Worm (Caenorhabditis elegans) whole organism, L3 larva: ENCODE results near the gene K10C9.4.

Source experiments
- R02D3.7 ChIP-seq: fragments of 150-350 bp; optimal IDR thresholded peaks from 2 replicates; lab custom pipeline; 2014; ENCODE audit warnings: missing biosample characterization, missing genetic modification characterization
- ZK546.5 ChIP-seq: sonication (generic microtip); optimal IDR thresholded peaks from 2 replicates; lab custom pipeline; 2017; ENCODE audit warnings: missing biosample characterization, missing genetic modification characterization
- aly-2 ChIP-seq: fragments of 150-350 bp; optimal IDR thresholded peaks from 2 replicates; lab custom pipeline; 2014; ENCODE audit warnings: missing biosample characterization, missing genetic modification characterization
- ceh-16 ChIP-seq: sonication (generic microtip); optimal IDR thresholded peaks from 2 replicates; lab custom pipeline; 2017; ENCODE audit warnings: missing biosample characterization, missing genetic modification characterization
- ceh-82 ChIP-seq: fragments of 150-350 bp; optimal IDR thresholded peaks from 2 replicates; lab custom pipeline; 2014; ENCODE audit warnings: missing biosample characterization, missing genetic modification characterization
- ceh-9 ChIP-seq: sonication (generic microtip); optimal IDR thresholded peaks from 2 replicates; lab custom pipeline; 2018; ENCODE audit warnings: missing biosample characterization, missing genetic modification characterization
- egl-27 ChIP-seq: sonication (generic microtip); optimal IDR thresholded peaks from 4 replicates; lab custom pipeline; 2017; ENCODE audit warnings: missing biosample characterization, missing genetic modification reagents, missing genetic modification characterization
- elt-1 ChIP-seq: fragments of 150-350 bp; optimal IDR thresholded peaks from 2 replicates; lab custom pipeline; 2014; ENCODE audit warnings: missing biosample characterization, missing genetic modification characterization
- elt-2 ChIP-seq: sonication (generic microtip); optimal IDR thresholded peaks from 2 replicates; lab custom pipeline; 2016; ENCODE audit warnings: missing genetic modification reagents, mild to moderate bottlenecking, missing genetic modification characterization, missing compliant biosample characterization
- eor-1 ChIP-seq, 2 experiments: fragments of 150-350 bp; optimal IDR thresholded peaks; 2 replicates each; lab custom pipeline; 2014 to 2018; ENCODE audit warnings: missing biosample characterization in 2 of 2, missing genetic modification characterization in 2 of 2
- fkh-10 ChIP-seq: sonication (generic microtip); optimal IDR thresholded peaks from 2 replicates; lab custom pipeline; 2017; ENCODE audit warnings: missing biosample characterization, missing genetic modification reagents, missing genetic modification characterization
- hmg-11 ChIP-seq: sonication (generic microtip); optimal IDR thresholded peaks from 2 replicates; lab custom pipeline; 2016; ENCODE audit warnings: missing genetic modification characterization, missing compliant biosample characterization
- jun-1 ChIP-seq: fragments of 150-350 bp; optimal IDR thresholded peaks from 2 replicates; lab custom pipeline; 2014; ENCODE audit warnings: missing biosample characterization, missing genetic modification reagents, missing genetic modification characterization
- lin-15B ChIP-seq: fragments of 150-350 bp; optimal IDR thresholded peaks from 2 replicates; lab custom pipeline; 2014; ENCODE audit warnings: missing biosample characterization, missing genetic modification characterization
- lin-39 ChIP-seq: fragments of 150-350 bp; optimal IDR thresholded peaks from 2 replicates; lab custom pipeline; 2018; ENCODE audit warnings: missing biosample characterization, missing genetic modification reagents, missing genetic modification characterization
- lsy-12 ChIP-seq: sonication (generic microtip); optimal IDR thresholded peaks from 2 replicates; lab custom pipeline; 2016; ENCODE audit warnings: mild to moderate bottlenecking, missing genetic modification characterization, missing compliant biosample characterization
- mdl-1 ChIP-seq: fragments of 150-350 bp; optimal IDR thresholded peaks from 2 replicates; lab custom pipeline; 2014; ENCODE audit warnings: missing biosample characterization, missing genetic modification characterization
- mml-1 ChIP-seq: fragments of 150-350 bp; sonication (generic microtip); optimal IDR thresholded peaks from 3 replicates; lab custom pipeline; 2014; ENCODE audit warnings: missing biosample characterization, missing genetic modification characterization
- nfya-1 ChIP-seq: sonication (generic microtip); optimal IDR thresholded peaks from 2 replicates; lab custom pipeline; 2017; ENCODE audit warnings: missing genetic modification characterization, mild to moderate bottlenecking, missing compliant biosample characterization, antibody characterized with exemption, moderate library complexity; ENCODE audit not compliant: insufficient read depth
- nhr-11 ChIP-seq: fragments of 150-350 bp; optimal IDR thresholded peaks from 2 replicates; lab custom pipeline; 2014; ENCODE audit warnings: missing biosample characterization, missing genetic modification characterization
- nhr-12 ChIP-seq: fragments of 150-350 bp; optimal IDR thresholded peaks from 2 replicates; lab custom pipeline; 2014; ENCODE audit warnings: missing biosample characterization, missing genetic modification characterization
- nhr-23 ChIP-seq: fragments of 150-350 bp; optimal IDR thresholded peaks from 2 replicates; lab custom pipeline; 2014; ENCODE audit warnings: missing biosample characterization, missing genetic modification reagents, missing genetic modification characterization
- nhr-237 ChIP-seq: fragments of 150-350 bp; optimal IDR thresholded peaks from 2 replicates; lab custom pipeline; 2014; ENCODE audit warnings: missing biosample characterization, missing genetic modification characterization
- nhr-25 ChIP-seq: sonication (generic microtip); optimal IDR thresholded peaks from 2 replicates; lab custom pipeline; 2017; ENCODE audit warnings: missing biosample characterization, missing genetic modification characterization
- nhr-67 ChIP-seq: fragments of 150-350 bp; optimal IDR thresholded peaks from 2 replicates; lab custom pipeline; 2014; ENCODE audit warnings: missing biosample characterization, missing genetic modification characterization
- nhr-76 ChIP-seq: fragments of 150-350 bp; sonication (generic microtip); optimal IDR thresholded peaks from 5 replicates; lab custom pipeline; 2014; ENCODE audit warnings: missing biosample characterization, missing genetic modification characterization
- nhr-77 ChIP-seq: fragments of 150-350 bp; optimal IDR thresholded peaks from 2 replicates; lab custom pipeline; 2014; ENCODE audit warnings: missing biosample characterization, missing genetic modification characterization
- pha-4 ChIP-seq: fragments of 150-350 bp; optimal IDR thresholded peaks from 2 replicates; lab custom pipeline; 2014; ENCODE audit warnings: missing biosample characterization, missing genetic modification reagents, missing genetic modification characterization
- pqm-1 ChIP-seq: fragments of 150-350 bp; optimal IDR thresholded peaks from 2 replicates; lab custom pipeline; 2017; ENCODE audit warnings: missing biosample characterization, missing genetic modification characterization, inconsistent platforms
- sea-2 ChIP-seq: fragments of 150-350 bp; sonication (generic microtip); optimal IDR thresholded peaks from 4 replicates; lab custom pipeline; 2014; ENCODE audit warnings: missing biosample characterization, missing genetic modification reagents, missing genetic modification characterization
- skn-1 ChIP-seq: fragments of 150-350 bp; optimal IDR thresholded peaks from 2 replicates; lab custom pipeline; 2014; ENCODE audit warnings: missing biosample characterization, missing genetic modification characterization
- snpc-4 ChIP-seq: fragments of 150-350 bp; optimal IDR thresholded peaks from 2 replicates; lab custom pipeline; 2014; ENCODE audit warnings: missing biosample characterization, missing genetic modification characterization
- tbx-2 ChIP-seq: sonication (generic microtip); optimal IDR thresholded peaks from 2 replicates; lab custom pipeline; 2016; ENCODE audit warnings: mild to moderate bottlenecking, missing genetic modification characterization, missing compliant biosample characterization
- unc-39 ChIP-seq: sonication (generic microtip); optimal IDR thresholded peaks from 4 replicates; lab custom pipeline; 2017; ENCODE audit warnings: missing biosample characterization, missing genetic modification characterization
- unc-62 ChIP-seq: fragments of 150-350 bp; sonication (generic microtip); optimal IDR thresholded peaks from 4 replicates; lab custom pipeline; 2014; ENCODE audit warnings: missing biosample characterization, missing genetic modification reagents, missing genetic modification characterization
- zag-1 ChIP-seq: fragments of 150-350 bp; optimal IDR thresholded peaks from 2 replicates; lab custom pipeline; 2014; ENCODE audit warnings: missing biosample characterization, missing genetic modification characterization
- ztf-11 ChIP-seq: fragments of 150-350 bp; optimal IDR thresholded peaks from 2 replicates; lab custom pipeline; 2014; ENCODE audit warnings: missing biosample characterization, missing genetic modification characterization

Gene K10C9.4

ce11 chrV:1052559-1053064, at the start of gene K10C9.4:
Gene K10C9.4, minus strand, starts transcription at chrV:1053014.
- TF ChIP-seq nhr-77 (tag; lab: Kevin White, UChicago) (no peak), tbx-2 (tag; lab: Kevin White, UChicago) (no peak), nhr-23 (tag; lab: Kevin White, UChicago) (no peak), pqm-1 (tag; lab: Kevin White, UChicago) (no peak), nfya-1 (no peak), hmg-11 (tag; lab: Kevin White, UChicago) (no peak), mml-1 (tag; lab: Kevin White, UChicago) (no peak), ceh-9 (tag; lab: Kevin White, UChicago) (no peak), elt-1 (no peak), aly-2 (tag; lab: Kevin White, UChicago) (no peak), lin-39 (no peak), sea-2 (GFP tag; lab: Kevin White, UChicago) (no peak), ztf-11 (tag; lab: Kevin White, UChicago) (no peak), zag-1 (no peak), fkh-10 (GFP tag; lab: Kevin White, UChicago) (no peak), eor-1 (tag; optimal IDR thresholded peaks at IDR 0.05; lab: Kevin White, UChicago) (no peak), skn-1 (no peak), elt-2 (tag; lab: Kevin White, UChicago) (no peak), egl-27 (tag; lab: Kevin White, UChicago) (no peak)
- TF ChIP-seq, all 47 proteins: peak for 0

- TF ChIP-seq sea-2 (GFP tag; lab: Kevin White, UChicago) (no peak), mdl-1 (no peak), nhr-23 (tag; lab: Kevin White, UChicago) (no peak), unc-39 (tag; lab: Kevin White, UChicago) (no peak)
These were observed 49.8 kb upstream of the K10C9.4 start for ce11 chrV:1102569-1102968.

- TF ChIP-seq nhr-12 (tag; lab: Kevin White, UChicago) = no peak
- no peak for TF ChIP-seq ceh-82 (tag; lab: Kevin White, UChicago)
- TF ChIP-seq nfya-1 = no peak
- TF ChIP-seq ZK546.5 (tag; lab: Kevin White, UChicago) = no peak
- TF ChIP-seq ceh-9 (tag; lab: Kevin White, UChicago) = no peak
- TF ChIP-seq elt-1 = no peak
- no peak for TF ChIP-seq tbx-2 (tag; lab: Kevin White, UChicago)
These were observed 47.5 kb upstream of the K10C9.4 start, which contains the start of gene Y50D4B.2 for ce11 chrV:1100280-1100679. Gene Y50D4B.2, plus strand, starts transcription at chrV:1100580.

- no peak for TF ChIP-seq ceh-16 (tag; lab: Kevin White, UChicago)
- no peak for TF ChIP-seq unc-62 (GFP tag; lab: Kevin White, UChicago)
- TF ChIP-seq eor-1 (tag; optimal IDR thresholded peaks at IDR 0.05; lab: Kevin White, UChicago) = no peak
- TF ChIP-seq pha-4 (tag; lab: Kevin White, UChicago) = no peak
- no peak for TF ChIP-seq tbx-2 (tag; lab: Kevin White, UChicago)
- TF ChIP-seq hmg-11 (tag; lab: Kevin White, UChicago) = no peak
- TF ChIP-seq lin-15B = no peak
- TF ChIP-seq skn-1 = no peak
- no peak for TF ChIP-seq nhr-237 (tag; lab: Kevin White, UChicago)
- no peak for TF ChIP-seq nhr-76 (tag; lab: Kevin White, UChicago)
- no peak for TF ChIP-seq nhr-11
- no peak for TF ChIP-seq nhr-67 (tag; lab: Kevin White, UChicago)
- no peak for TF ChIP-seq lsy-12 (tag; lab: Kevin White, UChicago)
- no peak for TF ChIP-seq nhr-25 (tag; lab: Kevin White, UChicago)
- TF ChIP-seq mdl-1 = no peak
- TF ChIP-seq lin-39 = no peak
- no peak for TF ChIP-seq snpc-4 (tag; lab: Kevin White, UChicago)
- no peak for TF ChIP-seq R02D3.7 (tag; lab: Kevin White, UChicago)
These were observed 39.5 kb upstream of the K10C9.4 start, which contains the start of gene Y50D4B.4 for ce11 chrV:1092359-1092758. Gene Y50D4B.4, plus strand, starts transcription at chrV:1092659.

ce11 chrV:1087983-1088382, 35.2 kb upstream of the K10C9.4 start, which contains the start of gene clec-203:
Gene clec-203, plus strand, starts transcription at chrV:1088283.
- TF ChIP-seq jun-1 (tag; lab: Kevin White, UChicago) (no peak), nhr-23 (tag; lab: Kevin White, UChicago) (no peak), nhr-12 (tag; lab: Kevin White, UChicago) (no peak), aly-2 (tag; lab: Kevin White, UChicago) (no peak), pha-4 (tag; lab: Kevin White, UChicago) (no peak), fkh-10 (GFP tag; lab: Kevin White, UChicago) (no peak), mdl-1 (no peak), R02D3.7 (tag; lab: Kevin White, UChicago) (no peak)
